Fruit fly (Drosophila melanogaster): ENCODE data around the gene scf.

The scf gene

dm6 chr3L:1334571-1335427 lies 36.3 kb downstream of the scf start, which contains the start of the genes Hmbs and CG2211 (continued):
- TF ChIP-seq ato (GFP tag; IDR thresholded peaks at IDR 0.05; ENCODE audit: partially characterized antibody) (no peak), run (tag; optimal IDR thresholded peaks at IDR 0.05) (peak; percentile 57), Med (GFP tag) (peak; percentile 98), CG12104 (GFP tag; optimal IDR thresholded peaks at IDR 0.05) (peak; percentile 78), sob (GFP tag; IDR thresholded peaks at IDR 0.05) (peak; percentile 90), CG4404 (GFP tag; IDR thresholded peaks at IDR 0.05) (peak; percentile 78), hbn (GFP tag; IDR thresholded peaks at IDR 0.05; ENCODE audit: partially characterized antibody) (no peak; the same call in 1 of the 2 replicates), CG3163 (GFP tag; optimal IDR thresholded peaks at IDR 0.05) (peak; percentile 77), Fer2 (tag; optimal IDR thresholded peaks at IDR 0.05) (peak; percentile 82), gro (GFP tag; optimal IDR thresholded peaks at IDR 0.05) (peak; percentile 89), Doc3 (GFP tag; IDR thresholded peaks at IDR 0.05; ENCODE audit: partially characterized antibody) (no peak), NC2β (GFP tag; optimal IDR thresholded peaks at IDR 0.05) (peak; percentile 90), Sox102F (GFP tag; optimal IDR thresholded peaks at IDR 0.05) (peak; percentile 84), CG7745 (tag; optimal IDR thresholded peaks at IDR 0.05) (no peak), gsb (GFP tag; IDR thresholded peaks at IDR 0.05) (peak; percentile 50; the same call in 1 of the 2 replicates), disco-r (GFP tag; optimal IDR thresholded peaks at IDR 0.05) (peak; percentile 64), CG13624 (GFP tag; optimal IDR thresholded peaks at IDR 0.05) (peak; percentile 90), lola (GFP tag; optimal IDR thresholded peaks at IDR 0.05) (peak in 1 of 3 experiments; percentile 84), sens-2 (GFP tag; IDR thresholded peaks at IDR 0.05) (peak; percentile 74), CG14710 (tag; optimal IDR thresholded peaks at IDR 0.05) (peak; percentile 95), CG4360 (GFP tag; IDR thresholded peaks at IDR 0.05) (peak; percentile 66; the same call in 1 of the 2 replicates), CG10147 (GFP tag; optimal IDR thresholded peaks at IDR 0.05) (peak; percentile 86), CG1529 (GFP tag; optimal IDR thresholded peaks at IDR 0.05) (peak; percentile 44), psq (GFP tag; optimal IDR thresholded peaks at IDR 0.05) (peak; percentile 73), E2f2 (GFP tag; IDR thresholded peaks at IDR 0.05) (peak; percentile 77), CG5245 (GFP tag; optimal IDR thresholded peaks at IDR 0.05) (peak; percentile 83), zf30C (GFP tag; optimal IDR thresholded peaks at IDR 0.05) (no peak), CG6683 (GFP tag; optimal IDR thresholded peaks at IDR 0.05) (peak; percentile 75), Stat92E (GFP tag; optimal IDR thresholded peaks at IDR 0.05) (peak in 1 of 3 experiments; percentile 60), CG17359 (tag; optimal IDR thresholded peaks at IDR 0.05) (peak; percentile 88), E2f1 (GFP tag; IDR thresholded peaks at IDR 0.05) (peak; percentile 79), CG10654 (GFP tag; optimal IDR thresholded peaks at IDR 0.05) (peak; percentile 86), peb (GFP tag; IDR thresholded peaks at IDR 0.05) (peak; percentile 74), hth (optimal IDR thresholded peaks at IDR 0.05) (no peak), Lim3 (GFP tag; IDR thresholded peaks at IDR 0.05) (no peak; the same call in 1 of the 2 replicates), chinmo (GFP tag; IDR thresholded peaks at IDR 0.05; ENCODE audit: partially characterized antibody) (0 out of 4 replicates have a peak, but pooled peaks have one; percentile 39), Dip3 (GFP tag; optimal IDR thresholded peaks at IDR 0.05) (peak; percentile 86), otp (GFP tag; IDR thresholded peaks at IDR 0.05) (peak; percentile 71; the same call in 2 of the 3 replicates), CG16779 (GFP tag; IDR thresholded peaks at IDR 0.05) (peak; percentile 71), lov (optimal IDR thresholded peaks at IDR 0.05) (no peak), lov (GFP tag; IDR thresholded peaks at IDR 0.05) (peak; percentile 65; the same call in 1 of the 3 replicates), CG17385 (GFP tag; optimal IDR thresholded peaks at IDR 0.05) (peak; percentile 67), sima (GFP tag; optimal IDR thresholded peaks at IDR 0.05) (peak; percentile 55), cg (GFP tag; optimal IDR thresholded peaks at IDR 0.05) (no peak), jumu (GFP tag; optimal IDR thresholded peaks at IDR 0.05) (peak; percentile 84), CG2889 (GFP tag; IDR thresholded peaks at IDR 0.05) (peak; percentile 76; the same call in 2 of the 3 replicates), CG10431 (GFP tag; optimal IDR thresholded peaks at IDR 0.05) (no peak), CG6689 (GFP tag; IDR thresholded peaks at IDR 0.05) (peak; percentile 80)
